Worm (Caenorhabditis elegans) whole organism, young adult: ENCODE measurements around the gene C10F3.7.
A peak's percentile ranks its signal among the peaks of the same experiment; 100 is the strongest.

Experiments used
- C06A6.2 ChIP-seq: fragments of 200-800 bp; sonication (Bioruptor generic); conservative IDR thresholded peaks from 2 replicates; pipeline ENCODE4 v1.3.6; 2022; ENCODE audit warnings: missing genetic modification characterization, missing compliant biosample characterization
- F39B2.1 ChIP-seq: fragments of 200-800 bp; sonication (Bioruptor generic); IDR thresholded peaks from 2 replicates; pipeline ENCODE4 v1.3.6; 2022; ENCODE audit warnings: missing genetic modification reagents, missing genetic modification characterization, missing compliant biosample characterization
- T07F8.4 ChIP-seq: sonication (generic microtip); optimal IDR thresholded peaks from 2 replicates; lab custom pipeline; 2016; ENCODE audit warnings: mild to moderate bottlenecking, missing genetic modification characterization, moderate library complexity, missing compliant biosample characterization
- T26A5.8 ChIP-seq: sonication (generic microtip); optimal IDR thresholded peaks from 2 replicates; lab custom pipeline; 2016; ENCODE audit warnings: missing genetic modification characterization, missing compliant biosample characterization
- Y53F4B.3 ChIP-seq: fragments of 200-800 bp; sonication (Bioruptor generic); IDR thresholded peaks from 2 replicates; pipeline ENCODE4 v1.3.6; 2022; ENCODE audit warnings: missing genetic modification reagents, missing genetic modification characterization, missing compliant biosample characterization
- Y53G8AR.9 ChIP-seq: fragments of 200-800 bp; sonication (Bioruptor generic); conservative IDR thresholded peaks from 2 replicates; pipeline ENCODE4 v1.3.6; 2022; ENCODE audit warnings: missing genetic modification reagents, missing genetic modification characterization, missing compliant biosample characterization
- Y56A3A.18 ChIP-seq: fragments of 200-800 bp; sonication (Bioruptor generic); IDR thresholded peaks from 2 replicates; pipeline ENCODE4 v1.3.6; 2022; ENCODE audit warnings: missing genetic modification reagents, missing genetic modification characterization, missing compliant biosample characterization
- Y67H2A.10 ChIP-seq: fragments of 200-800 bp; sonication (Bioruptor generic); conservative IDR thresholded peaks from 2 replicates; pipeline ENCODE4 v1.3.6; 2022; ENCODE audit warnings: missing genetic modification reagents, missing genetic modification characterization, missing compliant biosample characterization
- Y79H2A.3 ChIP-seq: fragments of 200-800 bp; sonication (Bioruptor generic); conservative IDR thresholded peaks from 2 replicates; pipeline ENCODE4 v1.3.6; 2022; ENCODE audit warnings: missing genetic modification reagents, missing genetic modification characterization, missing compliant biosample characterization
- atf-7 ChIP-seq: sonication (generic microtip); optimal IDR thresholded peaks from 2 replicates; lab custom pipeline; 2017; ENCODE audit warnings: mild to moderate bottlenecking, missing genetic modification characterization, missing compliant biosample characterization
- attf-5 ChIP-seq: fragments of 200-800 bp; sonication (Bioruptor generic); optimal IDR thresholded peaks from 2 replicates; lab custom pipeline; 2018; ENCODE audit warnings: mild to moderate bottlenecking, missing genetic modification characterization, missing compliant biosample characterization
- attf-6 ChIP-seq: fragments of 200-800 bp; sonication (Bioruptor generic); IDR thresholded peaks from 2 replicates; pipeline ENCODE4 v1.3.6; 2022; ENCODE audit warnings: missing genetic modification reagents, missing genetic modification characterization, missing compliant biosample characterization
- bed-1 ChIP-seq: fragments of 200-800 bp; sonication (Bioruptor generic); IDR thresholded peaks from 2 replicates; pipeline ENCODE4 v1.3.6; 2022; ENCODE audit warnings: missing genetic modification reagents, missing genetic modification characterization, missing compliant biosample characterization
- bed-2 ChIP-seq: fragments of 200-800 bp; sonication (Bioruptor generic); IDR thresholded peaks from 2 replicates; pipeline ENCODE4 v1.3.6; 2022; ENCODE audit warnings: missing genetic modification reagents, missing genetic modification characterization, missing compliant biosample characterization
- ceh-100 ChIP-seq: fragments of 200-800 bp; sonication (Bioruptor generic); IDR thresholded peaks from 2 replicates; pipeline ENCODE4 v1.3.6; 2022; ENCODE audit warnings: missing genetic modification reagents, missing genetic modification characterization, missing compliant biosample characterization
- ceh-58 ChIP-seq: fragments of 200-800 bp; sonication (Bioruptor generic); IDR thresholded peaks from 2 replicates; pipeline ENCODE4 v1.3.6; 2022; ENCODE audit warnings: missing genetic modification characterization, missing compliant biosample characterization
- ceh-79 ChIP-seq: sonication (generic microtip); optimal IDR thresholded peaks from 2 replicates; lab custom pipeline; 2017; ENCODE audit warnings: mild to moderate bottlenecking, missing genetic modification characterization, missing compliant biosample characterization
- ceh-91 ChIP-seq: fragments of 200-800 bp; sonication (Bioruptor generic); IDR thresholded peaks from 2 replicates; pipeline ENCODE4 v1.3.6; 2022; ENCODE audit warnings: missing genetic modification reagents, missing genetic modification characterization, missing compliant biosample characterization
- die-1 ChIP-seq: sonication (generic microtip); optimal IDR thresholded peaks from 2 replicates; lab custom pipeline; 2016; ENCODE audit warnings: missing genotype, mild to moderate bottlenecking, missing genetic modification characterization, missing compliant biosample characterization
- efl-1 ChIP-seq: fragments of 150-350 bp; optimal IDR thresholded peaks from 2 replicates; lab custom pipeline; 2014; ENCODE audit warnings: missing biosample characterization, missing genetic modification reagents, missing genetic modification characterization
- egl-18 ChIP-seq: fragments of 200-800 bp; sonication (Bioruptor generic); IDR thresholded peaks from 2 replicates; pipeline ENCODE4 v1.3.6; 2022; ENCODE audit warnings: missing genetic modification reagents, missing genetic modification characterization, missing compliant biosample characterization
- egrh-3 ChIP-seq: fragments of 200-800 bp; sonication (Bioruptor generic); IDR thresholded peaks from 2 replicates; pipeline ENCODE4 v1.3.6; 2022; ENCODE audit warnings: missing genetic modification reagents, missing genetic modification characterization, missing compliant biosample characterization
- ets-4 ChIP-seq: fragments of 200-800 bp; sonication (Bioruptor generic); optimal IDR thresholded peaks from 2 replicates; lab custom pipeline; 2018; ENCODE audit warnings: mild to moderate bottlenecking, missing genetic modification characterization, missing compliant biosample characterization
- gei-17 ChIP-seq: fragments of 200-800 bp; sonication (Bioruptor generic); optimal IDR thresholded peaks from 2 replicates; lab custom pipeline; 2018; ENCODE audit warnings: mild to moderate bottlenecking, missing genetic modification characterization, missing compliant biosample characterization
- him-1 ChIP-seq: sonication (generic microtip); optimal IDR thresholded peaks from 2 replicates; lab custom pipeline; 2016; ENCODE audit warnings: missing genotype, missing genetic modification reagents, missing genetic modification characterization, missing compliant biosample characterization
- hlh-12 ChIP-seq: sonication (generic microtip); optimal IDR thresholded peaks from 2 replicates; lab custom pipeline; 2016; ENCODE audit warnings: missing genetic modification characterization, missing compliant biosample characterization
- hrde-1 ChIP-seq: sonication (generic microtip); optimal IDR thresholded peaks from 2 replicates; lab custom pipeline; 2016; ENCODE audit warnings: missing genetic modification characterization, mild to moderate bottlenecking, missing compliant biosample characterization, moderate library complexity, missing genotype, missing genetic modification reagents, borderline replicate concordance
- hsf-1 ChIP-seq: fragments of 200-800 bp; sonication (Bioruptor generic); IDR thresholded peaks from 2 replicates; pipeline ENCODE4 v1.3.6; 2022; ENCODE audit warnings: missing genetic modification reagents, missing genetic modification characterization, missing compliant biosample characterization
- lag-1 ChIP-seq: fragments of 200-800 bp; sonication (Bioruptor generic); IDR thresholded peaks from 2 replicates; pipeline ENCODE4 v1.3.6; 2022; ENCODE audit warnings: missing genetic modification reagents, missing genetic modification characterization, missing compliant biosample characterization
- let-607 ChIP-seq, 2 experiments: fragments of 200-800 bp in 1 of 2; sonication (Bioruptor generic) in 1 of 2; sonication (generic microtip) in 1 of 2; optimal IDR thresholded peaks; 2 replicates each; lab custom pipeline; 2016 to 2018; ENCODE audit warnings: mild to moderate bottlenecking in 2 of 2, missing compliant biosample characterization in 2 of 2, missing genetic modification characterization in 2 of 2, moderate library complexity in 2 of 2, missing genotype in 1 of 2
- lin-35 ChIP-seq, 3 experiments: fragments of 150-350 bp in 2 of 3; sonication (generic microtip) in 1 of 3; optimal IDR thresholded peaks; 2 replicates each; lab custom pipeline; 2014 to 2018; ENCODE audit warnings: missing biosample characterization in 3 of 3, missing genetic modification characterization in 3 of 3, missing genetic modification reagents in 3 of 3
- lir-1 ChIP-seq: fragments of 200-800 bp; sonication (Bioruptor generic); conservative IDR thresholded peaks from 2 replicates; pipeline ENCODE4 v1.3.6; 2022; ENCODE audit warnings: missing genetic modification reagents, missing genetic modification characterization, missing compliant biosample characterization
- madf-10 ChIP-seq: sonication (generic microtip); optimal IDR thresholded peaks from 2 replicates; lab custom pipeline; 2016; ENCODE audit warnings: mild to moderate bottlenecking, missing genetic modification characterization, missing compliant biosample characterization
- madf-6 ChIP-seq: fragments of 200-800 bp; sonication (Bioruptor generic); IDR thresholded peaks from 2 replicates; pipeline ENCODE4 v1.3.6; 2022; ENCODE audit warnings: missing genetic modification reagents, missing genetic modification characterization, missing compliant biosample characterization
- madf-8 ChIP-seq: fragments of 200-800 bp; sonication (Bioruptor generic); conservative IDR thresholded peaks from 2 replicates; pipeline ENCODE4 v1.3.6; 2022; ENCODE audit warnings: missing genetic modification reagents, missing genetic modification characterization, missing compliant biosample characterization
- mel-28 ChIP-seq: sonication (generic microtip); optimal IDR thresholded peaks from 2 replicates; lab custom pipeline; 2016; ENCODE audit warnings: borderline replicate concordance, mild to moderate bottlenecking, missing genetic modification characterization, missing compliant biosample characterization
- nhr-120 ChIP-seq: fragments of 200-800 bp; sonication (Bioruptor generic); IDR thresholded peaks from 2 replicates; pipeline ENCODE4 v1.3.6; 2022; ENCODE audit warnings: missing genetic modification characterization, missing compliant biosample characterization
- nhr-80 ChIP-seq: sonication (generic microtip); optimal IDR thresholded peaks from 2 replicates; lab custom pipeline; 2016; ENCODE audit warnings: missing genetic modification characterization, missing compliant biosample characterization
- pbrm-1 ChIP-seq: fragments of 200-800 bp; sonication (Bioruptor generic); IDR thresholded peaks from 2 replicates; pipeline ENCODE4 v1.3.6; 2022; ENCODE audit warnings: missing genetic modification reagents, missing genetic modification characterization, missing compliant biosample characterization
- repo-1 ChIP-seq: sonication (generic microtip); optimal IDR thresholded peaks from 2 replicates; lab custom pipeline; 2017; ENCODE audit warnings: mild to moderate bottlenecking, missing genetic modification characterization, missing compliant biosample characterization
- snpc-1.1 ChIP-seq: sonication (generic microtip); optimal IDR thresholded peaks from 2 replicates; lab custom pipeline; 2017; ENCODE audit warnings: missing genetic modification characterization, mild to moderate bottlenecking, missing compliant biosample characterization, antibody characterized with exemption, moderate library complexity, missing genotype, missing genetic modification reagents; ENCODE audit not compliant: insufficient read depth
- snpc-1.3 ChIP-seq: sonication (generic microtip); optimal IDR thresholded peaks from 2 replicates; lab custom pipeline; 2017; ENCODE audit warnings: missing genetic modification characterization, mild to moderate bottlenecking, missing compliant biosample characterization, antibody characterized with exemption, moderate library complexity, missing genotype, missing genetic modification reagents; ENCODE audit not compliant: insufficient read depth
- somi-1 ChIP-seq: fragments of 200-800 bp; sonication (Bioruptor generic); optimal IDR thresholded peaks from 2 replicates; lab custom pipeline; 2018; ENCODE audit warnings: mild to moderate bottlenecking, missing genetic modification characterization, missing compliant biosample characterization
- tlf-1 ChIP-seq: fragments of 200-800 bp; sonication (Bioruptor generic); optimal IDR thresholded peaks from 2 replicates; lab custom pipeline; 2018; ENCODE audit warnings: mild to moderate bottlenecking, missing genetic modification characterization, missing compliant biosample characterization
- unc-62 ChIP-seq: fragments of 150-350 bp; optimal IDR thresholded peaks from 2 replicates; lab custom pipeline; 2014; ENCODE audit warnings: missing biosample characterization, missing genetic modification reagents, missing genetic modification characterization
- xnd-1 ChIP-seq: sonication (generic microtip); optimal IDR thresholded peaks from 2 replicates; lab custom pipeline; 2016; ENCODE audit warnings: missing genotype, missing genetic modification reagents, missing genetic modification characterization, missing compliant biosample characterization
- ztf-22 ChIP-seq: fragments of 200-800 bp; sonication (Bioruptor generic); optimal IDR thresholded peaks from 2 replicates; lab custom pipeline; 2018; ENCODE audit warnings: mild to moderate bottlenecking, missing genetic modification characterization, moderate library complexity, missing compliant biosample characterization
- ztf-25 ChIP-seq: fragments of 200-800 bp; sonication (Bioruptor generic); IDR thresholded peaks from 2 replicates; pipeline ENCODE4 v1.3.6; 2022; ENCODE audit warnings: missing genetic modification reagents, missing genetic modification characterization, missing compliant biosample characterization

C10F3.7 gene

ce11 chrV:6000368-6000802 is 13.7 kb upstream of the C10F3.7 start (continued):
- TF ChIP-seq snpc-1.3: no peak
- peak; percentile 81 for TF ChIP-seq lir-1 (GFP tag; lab: Robert Waterston, UW)
- TF ChIP-seq madf-8: no peak
- TF ChIP-seq somi-1 (GFP tag; lab: Kevin White, UChicago): peak; percentile 78
- TF ChIP-seq ztf-25 (GFP tag; lab: Robert Waterston, UW): no peak
- TF ChIP-seq bed-1 (GFP tag; lab: Robert Waterston, UW): no peak
- TF ChIP-seq snpc-1.1 (tag; lab: Kevin White, UChicago): no peak
- no peak for TF ChIP-seq Y53F4B.3 (GFP tag; lab: Robert Waterston, UW)
- TF ChIP-seq Y53G8AR.9: peak; percentile 74; the same call in 1 of the 2 replicates
- TF ChIP-seq Y79H2A.3 (GFP tag; lab: Robert Waterston, UW): no peak
- no peak for TF ChIP-seq xnd-1 (tag; lab: Kevin White, UChicago)
- TF ChIP-seq ets-4 (GFP tag; lab: Kevin White, UChicago): peak; percentile 91
- peak; percentile 77 for TF ChIP-seq repo-1 (tag; lab: Kevin White, UChicago)
- TF ChIP-seq let-607 (tag; optimal IDR thresholded peaks at IDR 0.05; lab: Kevin White, UChicago): peak; percentile 84 to 92
- peak; percentile 89; the same call in 1 of the 2 replicates for TF ChIP-seq Y56A3A.18 (GFP tag; lab: Robert Waterston, UW)
- TF ChIP-seq lin-35 (GFP tag; optimal IDR thresholded peaks at IDR 0.05; lab: Kevin White, UChicago): peak in 1 of 3 experiments; percentile 59
- TF ChIP-seq nhr-80 (tag; lab: Kevin White, UChicago): peak; percentile 97
- TF ChIP-seq gei-17 (GFP tag; lab: Kevin White, UChicago): peak; percentile 36
- TF ChIP-seq ztf-22 (GFP tag; lab: Kevin White, UChicago): peak; percentile 83
- TF ChIP-seq him-1 (tag; lab: Kevin White, UChicago): no peak
- TF ChIP-seq attf-5 (GFP tag; lab: Kevin White, UChicago): peak; percentile 93
- no peak for TF ChIP-seq ceh-91 (GFP tag; lab: Robert Waterston, UW)
- TF ChIP-seq die-1 (tag; lab: Kevin White, UChicago): peak; percentile 62
- no peak for TF ChIP-seq hlh-12 (tag; lab: Kevin White, UChicago)
- TF ChIP-seq mel-28 (tag; lab: Kevin White, UChicago): no peak
- TF ChIP-seq atf-7 (tag; lab: Kevin White, UChicago): peak; percentile 100
- TF ChIP-seq T26A5.8 (tag; lab: Kevin White, UChicago): no peak
- TF ChIP-seq ceh-79 (tag; lab: Kevin White, UChicago): no peak
- TF ChIP-seq nhr-120 (GFP tag; lab: Robert Waterston, UW): no peak
- TF ChIP-seq madf-10 (tag; lab: Kevin White, UChicago): peak; percentile 93
- no peak for TF ChIP-seq efl-1 (GFP tag; lab: Kevin White, UChicago)
- TF ChIP-seq bed-2 (GFP tag; lab: Robert Waterston, UW): no peak
- TF ChIP-seq T07F8.4 (tag; lab: Kevin White, UChicago): no peak
- TF ChIP-seq tlf-1 (GFP tag; lab: Kevin White, UChicago): peak; percentile 85
- peak; percentile 40; the same call in 1 of the 2 replicates for TF ChIP-seq Y67H2A.10
- TF ChIP-seq madf-6 (GFP tag; lab: Robert Waterston, UW): peak; percentile 43; the same call in 1 of the 2 replicates
- TF ChIP-seq F39B2.1 (GFP tag; lab: Robert Waterston, UW): no peak
- no peak for TF ChIP-seq attf-6 (GFP tag; lab: Robert Waterston, UW)
- peak; percentile 86 for TF ChIP-seq pbrm-1 (GFP tag; lab: Robert Waterston, UW)
- TF ChIP-seq ceh-58 (GFP tag; lab: Robert Waterston, UW): no peak
- TF ChIP-seq egrh-3 (GFP tag; lab: Robert Waterston, UW): 0 out of 2 replicates have a peak, but pooled peaks have one; percentile 14
- TF ChIP-seq hrde-1 (tag; lab: Kevin White, UChicago): no peak
- no peak for TF ChIP-seq ceh-100 (GFP tag; lab: Robert Waterston, UW)
- no peak for TF ChIP-seq lag-1 (GFP tag; lab: Robert Waterston, UW)
- 0 out of 2 replicates have a peak, but pooled peaks have one; percentile 21 for TF ChIP-seq egl-18 (GFP tag; lab: Robert Waterston, UW)
- peak; percentile 57; the same call in 1 of the 2 replicates for TF ChIP-seq hsf-1 (GFP tag; lab: Robert Waterston, UW)
- peak; percentile 78 for TF ChIP-seq C06A6.2 (GFP tag; lab: Robert Waterston, UW)
- TF ChIP-seq unc-62 (GFP tag; lab: Kevin White, UChicago): peak; percentile 25
